Fruit fly (Drosophila melanogaster) Kc167 (cell line): Measurements from ENCODE around the gene CG18581.

Experiments used
- Myc ChIP-seq: fragments of >200 bp; optimal IDR thresholded peaks from 2 replicates; lab custom pipeline; 2017; ENCODE audit warnings: missing external identifiers
- h ChIP-seq: fragments of >200 bp; optimal IDR thresholded peaks from 3 replicates; lab custom pipeline; 2018; ENCODE audit warnings: missing external identifiers
- psq ChIP-seq: fragments of >200 bp; optimal IDR thresholded peaks from 2 replicates; lab custom pipeline; 2017; ENCODE audit warnings: missing external identifiers

DNA sequence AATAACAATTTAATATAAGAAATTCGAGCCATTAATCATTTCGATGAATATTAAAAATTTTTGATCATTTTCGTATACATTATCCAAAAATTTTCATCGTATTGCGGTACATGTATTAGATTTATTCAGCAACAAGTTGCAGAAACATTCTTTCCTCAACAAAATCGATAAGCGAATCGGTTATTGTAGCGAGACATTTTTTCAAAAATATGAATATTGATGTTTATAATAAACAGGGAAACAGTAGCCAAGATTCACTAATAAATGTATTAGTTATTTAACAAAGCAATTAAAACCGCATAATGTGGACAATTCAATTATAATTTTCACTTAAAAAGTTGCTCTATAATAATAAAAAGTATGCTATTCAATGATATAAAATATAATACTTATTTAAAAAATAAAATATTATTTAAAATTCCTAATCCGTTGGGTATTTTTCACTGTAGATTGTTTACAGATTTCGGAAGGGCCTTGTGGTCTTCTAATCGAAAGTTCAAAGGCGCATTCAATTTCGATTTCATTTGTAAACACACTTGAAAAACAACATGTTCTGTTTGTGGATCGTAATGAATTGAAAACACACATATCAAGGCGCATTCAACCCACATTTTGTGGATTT lies 39.2 kb upstream of the CG18581 start:
- TF ChIP-seq Myc (lab: Kevin White, UChicago): no peak
- no peak for TF ChIP-seq psq (lab: Kevin White, UChicago)
- TF ChIP-seq h: no peak
